Fruit fly (Drosophila melanogaster): Measurements from ENCODE around the gene CG10657.

DNA sequence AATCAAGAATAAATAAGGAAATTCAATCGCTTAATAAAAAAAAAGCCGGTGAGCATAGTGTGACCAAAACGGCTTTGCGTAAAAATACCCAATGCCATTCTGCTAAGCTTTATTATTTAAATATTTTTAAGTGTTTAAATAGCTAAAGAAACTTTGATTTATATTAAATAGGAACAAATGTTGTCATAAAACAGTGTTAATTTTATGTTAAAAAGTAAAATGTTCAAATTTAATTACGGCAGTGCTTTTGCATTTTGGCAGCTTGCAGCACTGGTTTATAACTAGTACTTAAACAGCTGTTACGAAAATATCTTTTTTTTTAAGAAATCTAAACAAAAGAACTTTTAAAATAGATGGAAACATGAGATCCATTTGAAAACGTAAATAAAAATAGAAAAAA lies 4.2 kb upstream of the CG10657 start, which contains the start of the genes CG10638 and CG10681:
- TF ChIP-seq CG9948 (tag; optimal IDR thresholded peaks at IDR 0.05) (peak; percentile 3), fd96Ca (GFP tag; IDR thresholded peaks at IDR 0.05) (no peak), CG17806 (tag; optimal IDR thresholded peaks at IDR 0.05) (peak; percentile 11), Pif1A (GFP tag; optimal IDR thresholded peaks at IDR 0.05) (no peak), CG8159 (tag; optimal IDR thresholded peaks at IDR 0.05) (peak; percentile 16)

Data from whole organism, pupa.